Worm (Caenorhabditis elegans): ENCODE results near the gene amph-1.

DNA sequence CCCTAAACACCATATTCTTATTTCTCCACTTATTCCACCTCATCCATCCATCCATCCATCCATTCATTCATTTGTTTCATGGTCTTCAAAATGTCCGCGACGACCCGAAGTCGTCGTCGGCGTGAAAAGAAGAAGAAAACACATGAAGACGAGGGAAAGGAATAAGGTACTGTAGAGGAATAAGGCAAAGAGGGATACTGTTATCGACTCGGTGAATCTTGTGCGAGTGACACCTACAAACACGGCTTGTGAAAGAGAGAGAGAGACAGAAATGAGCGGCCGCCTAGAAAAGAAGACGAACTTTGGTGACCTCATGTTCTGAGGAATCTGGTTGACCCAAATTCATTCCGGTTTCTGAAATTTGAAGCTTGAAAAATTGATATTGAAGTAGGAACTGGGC, 38.6 kb downstream of the amph-1 start:
- TF ChIP-seq unc-62 (GFP tag; optimal IDR thresholded peaks at IDR 0.05) (no peak), attf-6 (GFP tag; IDR thresholded peaks at IDR 0.05) (no peak), mcd-1 (GFP tag; IDR thresholded peaks at IDR 0.05) (no peak), dpl-1 (GFP tag; optimal IDR thresholded peaks at IDR 0.05) (no peak), egl-44 (GFP tag; IDR thresholded peaks at IDR 0.05) (no peak), sea-2 (GFP tag; IDR thresholded peaks at IDR 0.05) (no peak), lin-35 (GFP tag; optimal IDR thresholded peaks at IDR 0.05) (no peak), lin-26 (GFP tag; IDR thresholded peaks at IDR 0.05) (no peak), K12H6.12 (tag; optimal IDR thresholded peaks at IDR 0.05) (no peak), madf-3 (GFP tag; IDR thresholded peaks at IDR 0.05) (no peak), snpc-4 (GFP tag; optimal IDR thresholded peaks at IDR 0.05) (no peak), snpc-4 (tag; optimal IDR thresholded peaks at IDR 0.05) (no peak), mxl-1 (tag; optimal IDR thresholded peaks at IDR 0.05) (no peak), athp-1 (tag; optimal IDR thresholded peaks at IDR 0.05) (no peak)

All from whole organism, young adult.